Worm (Caenorhabditis elegans) whole organism, L4 larva: ENCODE data around the gene C36A4.4.
"Not testable (repeated sequence)": the region's sequence is repeated elsewhere in the genome, so short reads cannot be mapped to it uniquely, and the experiment has no call there.

ENCODE experiments used
- D1046.2 ChIP-seq: fragments of 200-800 bp; sonication (Bioruptor generic); IDR thresholded peaks from 2 replicates; pipeline ENCODE4 v1.3.6; 2022; ENCODE audit warnings: missing genetic modification characterization, missing compliant biosample characterization
- F26F4.8 ChIP-seq: fragments of 200-800 bp; sonication (Bioruptor generic); conservative IDR thresholded peaks from 2 replicates; pipeline ENCODE4 v1.3.6; 2022; ENCODE audit warnings: missing genetic modification characterization, missing compliant biosample characterization
- Y105C5A.15 ChIP-seq: fragments of 200-800 bp; sonication (Bioruptor generic); IDR thresholded peaks from 2 replicates; pipeline ENCODE4 v1.3.6; 2022; ENCODE audit warnings: missing genetic modification characterization, missing compliant biosample characterization
- Y48G9A.11 ChIP-seq: fragments of 200-800 bp; sonication (Bioruptor generic); IDR thresholded peaks from 2 replicates; pipeline ENCODE4 v1.3.6; 2022; ENCODE audit warnings: missing genetic modification reagents, missing genetic modification characterization, missing compliant biosample characterization
- arid-1 ChIP-seq: fragments of 200-800 bp; sonication (Bioruptor generic); conservative IDR thresholded peaks from 2 replicates; pipeline ENCODE4 v1.3.6; 2022; ENCODE audit warnings: missing genetic modification reagents, missing genetic modification characterization, missing compliant biosample characterization
- ceh-82 ChIP-seq: sonication (generic microtip); optimal IDR thresholded peaks from 2 replicates; lab custom pipeline; 2017; ENCODE audit warnings: missing biosample characterization, missing genetic modification characterization
- ctbp-1 ChIP-seq: fragments of 200-800 bp; sonication (Bioruptor generic); IDR thresholded peaks from 2 replicates; pipeline ENCODE4 v1.3.6; 2022; ENCODE audit warnings: missing genetic modification reagents, missing genetic modification characterization, missing compliant biosample characterization
- daf-16 ChIP-seq, 3 experiments: sonication (generic microtip); optimal IDR thresholded peaks; 2 replicates each; lab custom pipeline; 2016 to 2017; ENCODE audit warnings: missing genetic modification characterization in 3 of 3, missing genetic modification reagents in 3 of 3, mild to moderate bottlenecking in 2 of 3, missing compliant biosample characterization in 2 of 3, missing biosample characterization in 1 of 3, moderate library complexity in 1 of 3
- dmd-6 ChIP-seq: fragments of 200-800 bp; sonication (Bioruptor generic); IDR thresholded peaks from 2 replicates; pipeline ENCODE4 v1.3.6; 2022; ENCODE audit warnings: missing genetic modification reagents, missing genetic modification characterization, missing compliant biosample characterization
- dmd-8 ChIP-seq: fragments of 200-800 bp; sonication (Bioruptor generic); IDR thresholded peaks from 2 replicates; pipeline ENCODE4 v1.3.6; 2022; ENCODE audit warnings: missing genetic modification characterization, missing compliant biosample characterization
- duxl-1 ChIP-seq: sonication (generic microtip); optimal IDR thresholded peaks from 2 replicates; lab custom pipeline; 2016; ENCODE audit warnings: mild to moderate bottlenecking, missing genetic modification characterization, moderate library complexity, missing compliant biosample characterization; ENCODE audit not compliant: poor library complexity
- dve-1 ChIP-seq: sonication (generic microtip); optimal IDR thresholded peaks from 2 replicates; lab custom pipeline; 2017; ENCODE audit warnings: antibody characterized with exemption, mild to moderate bottlenecking, missing genetic modification characterization, missing compliant biosample characterization; ENCODE audit not compliant: insufficient read depth
- egl-43 ChIP-seq: fragments of 200-800 bp; sonication (Bioruptor generic); IDR thresholded peaks from 2 replicates; pipeline ENCODE4 v1.3.6; 2022; ENCODE audit warnings: missing genetic modification reagents, missing genetic modification characterization, missing compliant biosample characterization
- hlh-11 ChIP-seq: fragments of 200-800 bp; sonication (Bioruptor generic); optimal IDR thresholded peaks from 2 replicates; lab custom pipeline; 2018; ENCODE audit warnings: mild to moderate bottlenecking, missing genetic modification characterization, missing compliant biosample characterization
- hlh-30 ChIP-seq: sonication (generic microtip); optimal IDR thresholded peaks from 2 replicates; lab custom pipeline; 2017; ENCODE audit warnings: antibody characterized with exemption, mild to moderate bottlenecking, missing genetic modification characterization, missing compliant biosample characterization; ENCODE audit not compliant: insufficient read depth
- lim-7 ChIP-seq: fragments of 200-800 bp; sonication (Bioruptor generic); IDR thresholded peaks from 2 replicates; pipeline ENCODE4 v1.3.6; 2022; ENCODE audit warnings: missing genetic modification characterization, missing compliant biosample characterization
- lsy-2 ChIP-seq, 2 experiments: fragments of 150-350 bp in 1 of 2; sonication (generic microtip) in 1 of 2; optimal IDR thresholded peaks; 2 replicates each; lab custom pipeline; 2014 to 2017; ENCODE audit warnings: missing biosample characterization in 2 of 2, missing genetic modification characterization in 2 of 2
- madf-9 ChIP-seq: fragments of 200-800 bp; sonication (Bioruptor generic); conservative IDR thresholded peaks from 2 replicates; pipeline ENCODE4 v1.3.6; 2022; ENCODE audit warnings: missing genetic modification reagents, missing genetic modification characterization, missing compliant biosample characterization
- nhr-28 ChIP-seq: fragments of 150-350 bp; optimal IDR thresholded peaks from 2 replicates; lab custom pipeline; 2014; ENCODE audit warnings: missing biosample characterization, missing genetic modification characterization
- nhr-41 ChIP-seq: fragments of 200-800 bp; sonication (Bioruptor generic); IDR thresholded peaks from 2 replicates; pipeline ENCODE4 v1.3.6; 2022; ENCODE audit warnings: missing genetic modification reagents, missing genetic modification characterization, missing compliant biosample characterization
- nhr-77 ChIP-seq: fragments of 150-350 bp; optimal IDR thresholded peaks from 2 replicates; lab custom pipeline; 2014; ENCODE audit warnings: missing biosample characterization, missing genetic modification characterization
- pha-4 ChIP-seq, 2 experiments: fragments of 150-350 bp in 1 of 2; fragments of 200-800 bp in 1 of 2; sonication (Bioruptor generic) in 1 of 2; IDR thresholded peaks in 1 of 2; optimal IDR thresholded peaks in 1 of 2; 2 replicates each; pipeline versions ENCODE4 v1.3.6 to Lab custom; 2014 to 2022; ENCODE audit warnings: missing genetic modification characterization in 2 of 2, missing genetic modification reagents in 2 of 2, missing biosample characterization in 1 of 2, missing compliant biosample characterization in 1 of 2
- php-3 ChIP-seq: fragments of 200-800 bp; sonication (Bioruptor generic); IDR thresholded peaks from 2 replicates; pipeline ENCODE4 v1.3.6; 2022; ENCODE audit warnings: missing genetic modification reagents, missing genetic modification characterization, missing compliant biosample characterization
- pqm-1 ChIP-seq: sonication (generic microtip); optimal IDR thresholded peaks from 2 replicates; lab custom pipeline; 2017; ENCODE audit warnings: missing biosample characterization, missing genetic modification characterization
- set-16 ChIP-seq: fragments of 200-800 bp; sonication (Bioruptor generic); IDR thresholded peaks from 2 replicates; pipeline ENCODE4 v1.3.6; 2022; ENCODE audit warnings: missing genetic modification reagents, missing genetic modification characterization, missing compliant biosample characterization
- tra-1 ChIP-seq: fragments of 200-800 bp; sonication (Bioruptor generic); IDR thresholded peaks from 2 replicates; pipeline ENCODE4 v1.3.6; 2022; ENCODE audit warnings: missing genetic modification reagents, missing genetic modification characterization, missing compliant biosample characterization
- zag-1 ChIP-seq: fragments of 150-350 bp; optimal IDR thresholded peaks from 2 replicates; lab custom pipeline; 2014; ENCODE audit warnings: missing biosample characterization, missing genetic modification characterization
- ztf-7 ChIP-seq: fragments of 150-350 bp; optimal IDR thresholded peaks from 2 replicates; lab custom pipeline; 2014; ENCODE audit warnings: missing biosample characterization, missing genetic modification characterization

C36A4.4 gene

DNA sequence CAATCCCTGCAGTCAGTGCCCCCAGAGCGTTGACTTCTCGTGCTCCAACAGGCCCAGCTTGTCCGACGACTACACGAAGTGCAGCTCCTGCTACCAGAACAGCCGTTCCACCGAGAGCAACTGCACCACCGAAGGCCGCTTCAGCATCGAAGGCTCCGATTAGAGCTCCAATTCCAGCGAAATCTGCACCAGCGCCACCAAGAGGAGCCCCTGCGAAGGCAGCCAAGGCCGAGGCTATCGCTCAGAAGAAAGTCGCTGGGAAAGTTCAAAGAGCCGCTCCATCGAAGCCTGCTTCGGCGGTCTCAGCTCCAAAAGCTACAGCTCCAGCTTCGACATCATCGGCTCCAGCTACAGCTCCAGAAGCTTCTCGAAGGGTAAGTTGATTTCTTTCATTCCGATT, 2.3 kb upstream of the C36A4.4 start:
- TF ChIP-seq pha-4 (GFP tag; IDR thresholded peaks at IDR 0.05; lab: Robert Waterston, UW) (peak; percentile 15; the same call in 1 of the 2 replicates), set-16 (peak; percentile 92), egl-43 (peak; percentile 32; the same call in 1 of the 2 replicates)
- TF ChIP-seq pha-4 (tag; optimal IDR thresholded peaks at IDR 0.05; lab: Kevin White, UChicago) = not testable (repeated sequence)

DNA sequence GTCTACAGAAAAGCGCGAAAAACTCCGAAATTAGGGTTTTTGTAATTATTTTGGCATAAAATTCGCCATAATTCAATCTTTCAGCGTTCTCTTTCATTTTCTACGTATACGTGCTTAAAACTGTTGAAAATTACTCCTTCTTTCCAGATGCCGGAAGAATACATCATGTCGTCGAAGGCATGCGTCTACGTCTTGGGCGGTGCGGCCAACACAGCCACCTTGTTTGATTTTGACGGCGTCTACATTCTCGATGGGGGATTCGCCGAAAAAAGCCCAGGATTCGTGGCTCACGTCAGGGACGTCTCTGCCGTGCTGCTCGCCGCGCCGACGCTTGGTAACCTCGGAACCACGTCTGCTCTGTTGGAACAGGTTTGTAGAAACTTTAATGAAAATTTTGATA, 1.3 kb upstream of the C36A4.4 start, which contains the start of gene maph-1.3:
maph-1.3 (plus strand) TSS at position 148 of the 400 bp plus-strand sequence.
- TF ChIP-seq ctbp-1 (GFP tag; lab: Robert Waterston, UW) = 0 out of 2 replicates have a peak, but pooled peaks have one; percentile 20
- TF ChIP-seq F26F4.8 (GFP tag; lab: Robert Waterston, UW) = 0 out of 2 replicates have a peak, but pooled peaks have one; percentile 26
- peak; percentile 29; the same call in 1 of the 2 replicates for TF ChIP-seq arid-1 (GFP tag; lab: Robert Waterston, UW)
- 0 out of 2 replicates have a peak, but pooled peaks have one; percentile 23 for TF ChIP-seq pha-4 (GFP tag; IDR thresholded peaks at IDR 0.05; lab: Robert Waterston, UW)
- TF ChIP-seq pha-4 (tag; optimal IDR thresholded peaks at IDR 0.05; lab: Kevin White, UChicago) = not testable (repeated sequence)
- TF ChIP-seq dmd-8 (GFP tag; lab: Robert Waterston, UW) = peak; percentile 57; the same call in 1 of the 2 replicates
- TF ChIP-seq lim-7 (GFP tag; lab: Robert Waterston, UW) = peak; percentile 54
- 0 out of 2 replicates have a peak, but pooled peaks have one; percentile 56 for TF ChIP-seq D1046.2 (GFP tag; lab: Robert Waterston, UW)

DNA sequence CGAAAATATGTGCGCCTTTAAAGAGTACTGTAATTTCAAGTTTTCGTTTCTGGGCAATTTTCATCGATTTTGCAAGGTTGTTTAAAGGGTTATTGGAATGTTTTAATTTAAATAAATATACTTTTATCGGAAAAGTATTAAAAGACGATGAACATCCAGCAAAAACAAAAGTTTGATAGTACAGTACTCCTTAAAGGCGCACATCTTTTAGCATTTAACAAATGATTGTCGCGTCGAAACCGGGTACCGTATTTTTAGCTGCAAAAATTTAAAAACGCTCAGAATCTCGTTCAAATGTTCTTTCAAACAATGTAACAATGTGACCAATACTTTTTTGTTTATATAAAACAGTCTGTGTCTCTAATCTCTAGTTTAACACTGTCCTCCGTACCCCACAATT, 3.1 kb downstream of the C36A4.4 start, which contains the start of gene C36A4.11:
C36A4.11 (plus strand) TSS at position 301 of the 400 bp plus-strand sequence.
- not testable (repeated sequence) for TF ChIP-seq Y105C5A.15 (GFP tag; lab: Robert Waterston, UW); Y48G9A.11 (GFP tag; lab: Robert Waterston, UW); duxl-1

DNA sequence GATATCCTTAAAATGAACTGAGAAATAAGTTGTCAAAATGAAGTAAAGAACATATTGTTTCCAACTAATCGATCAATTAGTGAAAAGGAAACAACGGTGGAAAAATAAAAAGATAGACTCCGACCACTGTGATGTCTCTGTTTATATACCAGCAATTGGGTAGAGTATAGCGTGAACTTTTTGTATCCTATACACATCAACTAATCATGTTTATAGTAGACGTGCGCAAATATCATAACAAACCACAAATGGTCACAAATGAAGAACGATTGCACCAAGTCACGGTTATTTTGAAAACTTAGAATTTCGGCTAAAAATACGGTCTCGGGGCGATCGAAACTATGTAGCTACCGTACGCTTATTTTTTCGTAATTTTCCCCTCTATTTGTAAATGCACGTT, 3.8 kb downstream of the C36A4.4 start, which contains the start of gene cyp-25A3:
cyp-25A3 (minus strand) TSS at position 101 of the 400 bp plus-strand sequence.
- TF ChIP-seq madf-9 (no peak), nhr-41 (GFP tag; lab: Robert Waterston, UW) (no peak), dve-1 (no peak), nhr-28 (tag; lab: Kevin White, UChicago) (peak; percentile 79)

DNA sequence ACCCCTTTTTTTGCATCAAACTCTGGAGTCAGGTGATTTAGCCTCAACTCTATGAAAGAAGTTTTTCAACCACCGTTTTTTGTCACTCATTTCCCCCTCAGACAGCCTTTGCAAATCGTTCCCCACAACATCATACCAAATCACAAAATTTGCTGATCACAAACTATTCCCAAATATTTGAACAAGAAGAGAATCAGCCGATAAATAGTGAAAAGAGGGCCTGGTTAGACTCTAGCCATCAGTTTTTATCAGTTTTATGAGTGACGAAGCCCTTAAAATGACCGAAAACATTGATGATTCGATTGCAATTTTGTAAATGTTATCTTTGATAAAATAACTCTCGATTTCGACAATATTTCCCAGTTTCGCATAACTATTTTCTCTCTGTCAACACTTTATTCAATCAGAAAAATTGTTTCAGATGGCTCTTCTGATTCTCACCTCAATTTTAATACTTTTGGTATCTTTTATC, 8.6 kb downstream of the C36A4.4 start, which contains the start of gene cyp-25A2:
cyp-25A2 (plus strand) TSS at position 422 of the 472 bp plus-strand sequence.
- no peak for TF ChIP-seq tra-1 (GFP tag; lab: Robert Waterston, UW)
- peak; percentile 73 for TF ChIP-seq dmd-6 (GFP tag; lab: Robert Waterston, UW)
- TF ChIP-seq lsy-2 (tag; optimal IDR thresholded peaks at IDR 0.05; lab: Kevin White, UChicago) = peak in 1 of 2 experiments; percentile 13
- peak; percentile 68 for TF ChIP-seq nhr-77 (tag; lab: Kevin White, UChicago)
- peak; percentile 76 for TF ChIP-seq dve-1
- TF ChIP-seq hlh-30 (tag; lab: Kevin White, UChicago) = peak; percentile 8
- TF ChIP-seq ztf-7 = no peak
- TF ChIP-seq php-3 (GFP tag; lab: Robert Waterston, UW) = peak; percentile 80
- peak; percentile 86 for TF ChIP-seq pqm-1 (tag; lab: Kevin White, UChicago)
- peak; percentile 69 for TF ChIP-seq hlh-11 (tag; lab: Kevin White, UChicago)
- peak; percentile 74 for TF ChIP-seq nhr-28 (tag; lab: Kevin White, UChicago)
- TF ChIP-seq ceh-82 = no peak
- no peak for TF ChIP-seq daf-16 (GFP tag; optimal IDR thresholded peaks at IDR 0.05; lab: Kevin White, UChicago)
- TF ChIP-seq daf-16 (tag; optimal IDR thresholded peaks at IDR 0.05; lab: Kevin White, UChicago) = peak; percentile 91
- TF ChIP-seq, all 104 proteins: peak for 10

DNA sequence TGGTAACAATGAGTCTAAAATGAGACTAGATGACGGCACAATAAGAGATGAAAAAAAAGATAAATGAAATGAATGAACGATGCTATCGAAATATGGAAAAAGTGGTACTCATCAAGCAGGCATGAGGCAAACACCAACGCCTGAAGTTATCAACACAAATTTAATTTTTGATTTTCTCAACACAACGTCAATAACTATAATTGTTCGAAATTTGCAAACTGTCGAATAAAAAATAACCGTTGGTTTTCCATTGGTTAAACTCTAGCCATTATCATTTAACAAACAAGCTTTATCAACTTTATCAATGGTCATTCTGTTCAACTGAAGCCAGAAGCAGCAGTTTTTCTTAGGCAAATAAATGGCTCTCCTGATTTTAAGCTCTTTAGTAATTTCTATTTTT, 11.1 kb downstream of the C36A4.4 start, which contains the start of gene cyp-25A1:
cyp-25A1 (plus strand) TSS at position 301 of the 400 bp plus-strand sequence.
- TF ChIP-seq nhr-28 (tag; lab: Kevin White, UChicago) = peak; percentile 12
- no peak for TF ChIP-seq zag-1
- no peak for TF ChIP-seq daf-16 (GFP tag; optimal IDR thresholded peaks at IDR 0.05; lab: Kevin White, UChicago)
- TF ChIP-seq daf-16 (tag; optimal IDR thresholded peaks at IDR 0.05; lab: Kevin White, UChicago) = peak; percentile 43
